Fruit fly (Drosophila melanogaster): ENCODE data around the gene Trp1.

The Trp1 gene

DNA sequence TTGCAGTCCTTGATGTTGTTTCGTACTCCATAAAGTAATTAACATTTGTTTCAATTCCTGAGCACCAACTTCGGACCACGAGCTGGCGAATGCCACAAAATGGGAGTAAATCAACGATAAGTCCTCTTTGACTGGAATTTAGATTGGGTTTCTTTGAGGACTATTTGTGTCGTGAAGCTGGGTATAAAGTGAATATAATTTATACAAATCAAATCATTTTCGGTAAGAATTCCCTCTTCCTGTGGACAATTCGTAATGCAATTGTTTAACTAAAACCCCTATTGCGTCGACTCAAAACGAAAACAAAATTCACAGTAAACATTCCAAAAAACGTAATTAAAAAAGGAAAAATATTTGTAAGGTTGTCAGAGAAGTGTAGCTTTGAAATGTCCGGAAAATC, 17.2 kb downstream of the Trp1 start, which contains the start of gene CG13127:
Gene CG13127, plus strand, starts transcription at position 301 of the 400 bp plus-strand sequence.
- TF ChIP-seq CG8478 (optimal IDR thresholded peaks at IDR 0.05) (no peak), pan (optimal IDR thresholded peaks at IDR 0.05) (no peak), Dll (optimal IDR thresholded peaks at IDR 0.05) (no peak), EcR (GFP tag; optimal IDR thresholded peaks at IDR 0.05) (no peak), usp (GFP tag; optimal IDR thresholded peaks at IDR 0.05) (no peak), psq (optimal IDR thresholded peaks at IDR 0.05) (no peak)

dm6 chr2L:10032415-10032814, 23.2 kb downstream of the Trp1 start, which contains the start of gene obst-B:
Gene obst-B (plus strand): TSS chr2L:10032690.
- TF ChIP-seq EcR (GFP tag; optimal IDR thresholded peaks at IDR 0.05) (no peak), Dll (optimal IDR thresholded peaks at IDR 0.05) (no peak), pan (optimal IDR thresholded peaks at IDR 0.05) (no peak), psq (optimal IDR thresholded peaks at IDR 0.05) (no peak), CG8478 (optimal IDR thresholded peaks at IDR 0.05) (no peak)

dm6 chr2L:10033410-10033809, 24.2 kb downstream of the Trp1 start:
- TF ChIP-seq CG8478 (optimal IDR thresholded peaks at IDR 0.05) (no peak), psq (optimal IDR thresholded peaks at IDR 0.05) (no peak), Dll (optimal IDR thresholded peaks at IDR 0.05) (no peak), usp (GFP tag; optimal IDR thresholded peaks at IDR 0.05) (no peak)

- no peak for TF ChIP-seq EcR (GFP tag; optimal IDR thresholded peaks at IDR 0.05)
- TF ChIP-seq Dll (optimal IDR thresholded peaks at IDR 0.05): no peak
- no peak for TF ChIP-seq CG8478 (optimal IDR thresholded peaks at IDR 0.05)
- TF ChIP-seq usp (GFP tag; optimal IDR thresholded peaks at IDR 0.05): no peak
- no peak for TF ChIP-seq pan (optimal IDR thresholded peaks at IDR 0.05)
- no peak for TF ChIP-seq psq (optimal IDR thresholded peaks at IDR 0.05)
Measured at dm6 chr2L:10035786-10036364, 26.7 kb downstream of the Trp1 start.

DNA sequence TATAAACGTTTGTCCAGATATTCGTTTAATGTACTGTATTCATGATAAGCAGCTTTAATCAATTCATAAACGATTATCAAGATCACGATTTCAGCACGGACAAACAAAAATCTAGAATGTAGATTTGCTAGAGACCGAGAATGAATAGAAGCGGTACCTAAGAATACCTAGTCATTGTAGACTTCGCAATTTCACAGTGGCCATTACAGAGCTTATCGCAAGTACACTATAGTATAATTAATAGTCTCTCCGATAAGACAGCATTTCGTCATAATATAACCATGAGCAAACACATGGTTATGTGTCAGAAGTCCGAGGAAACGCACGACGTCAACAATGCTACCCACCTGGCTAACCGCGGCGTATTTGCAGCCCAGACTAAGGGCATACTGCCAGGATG, 40.1 kb downstream of the Trp1 start, which contains the start of gene CG33301:
Gene CG33301, plus strand, starts transcription at position 301 of the 400 bp plus-strand sequence.
- TF ChIP-seq EcR (GFP tag; optimal IDR thresholded peaks at IDR 0.05) (no peak), psq (optimal IDR thresholded peaks at IDR 0.05) (no peak), usp (GFP tag; optimal IDR thresholded peaks at IDR 0.05) (no peak), Dll (optimal IDR thresholded peaks at IDR 0.05) (no peak), CG8478 (optimal IDR thresholded peaks at IDR 0.05) (no peak), pan (optimal IDR thresholded peaks at IDR 0.05) (no peak)

DNA sequence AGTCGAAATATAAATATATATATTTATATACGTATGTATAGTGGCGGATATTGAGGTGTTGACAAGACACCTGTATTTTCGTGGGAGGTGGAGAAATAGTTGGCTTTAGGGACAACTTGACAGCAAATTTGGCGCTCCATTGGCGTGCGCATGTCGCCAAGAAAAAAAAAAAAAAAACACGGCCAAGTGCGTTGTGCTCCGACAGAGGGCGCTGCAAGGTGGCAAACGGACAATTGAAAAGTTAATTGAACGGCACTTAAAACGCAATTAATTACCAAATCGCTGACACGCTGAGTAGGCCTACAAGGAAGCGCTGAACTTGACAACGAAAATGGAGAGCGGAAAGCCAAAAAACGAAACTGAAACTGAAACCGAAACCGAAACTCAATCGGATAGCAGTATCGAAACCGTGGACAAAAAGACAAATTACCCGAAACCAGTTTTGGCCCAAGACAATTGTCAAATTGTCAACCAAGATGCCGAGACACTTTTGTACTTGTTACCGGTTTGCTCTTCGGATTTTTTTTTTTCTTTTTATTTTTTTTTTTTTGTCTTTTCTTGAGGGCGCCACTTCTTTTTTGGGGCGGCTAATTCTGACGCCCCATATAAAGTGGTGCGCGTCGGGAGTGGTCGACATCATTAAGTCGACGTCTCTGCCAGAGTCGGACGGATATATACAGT, 44.5 kb downstream of the Trp1 start, which contains the start of gene Cpr31A:
Gene Cpr31A, plus strand, starts transcription at position 631 of the 681 bp plus-strand sequence.
- TF ChIP-seq usp (GFP tag; optimal IDR thresholded peaks at IDR 0.05): no peak

- TF ChIP-seq CG8478 (optimal IDR thresholded peaks at IDR 0.05) (no peak), pan (optimal IDR thresholded peaks at IDR 0.05) (no peak), Dll (optimal IDR thresholded peaks at IDR 0.05) (no peak), psq (optimal IDR thresholded peaks at IDR 0.05) (no peak), EcR (GFP tag; optimal IDR thresholded peaks at IDR 0.05) (no peak), usp (GFP tag; optimal IDR thresholded peaks at IDR 0.05) (no peak)
Measured at dm6 chr2L:10056705-10057104, 47.5 kb downstream of the Trp1 start, which contains the start of gene Pen. Gene Pen (plus strand): TSS chr2L:10056900.

DNA sequence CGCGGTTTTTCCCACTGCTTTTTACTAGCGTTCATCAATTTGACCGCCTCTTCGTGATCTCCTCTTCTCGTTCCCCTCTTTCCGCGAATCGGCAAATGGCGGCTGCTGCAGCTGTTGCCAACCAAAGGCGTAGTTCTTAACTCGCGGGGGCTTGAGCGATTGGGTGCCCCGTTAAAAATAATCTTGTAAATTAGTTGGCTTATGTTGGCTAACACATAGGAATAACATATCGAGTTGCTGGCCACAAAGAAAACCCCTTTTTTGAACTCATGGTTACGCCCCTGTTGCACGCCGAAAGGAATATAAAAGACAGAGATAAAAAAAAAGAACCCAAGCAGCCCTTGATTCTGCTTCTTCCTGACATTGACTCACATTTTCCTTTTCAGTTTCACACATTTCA, 48.1 kb downstream of the Trp1 start:
- no peak for TF ChIP-seq usp (GFP tag; optimal IDR thresholded peaks at IDR 0.05)
- TF ChIP-seq pan (optimal IDR thresholded peaks at IDR 0.05): no peak
- no peak for TF ChIP-seq EcR (GFP tag; optimal IDR thresholded peaks at IDR 0.05)
- no peak for TF ChIP-seq Dll (optimal IDR thresholded peaks at IDR 0.05)
- no peak for TF ChIP-seq psq (optimal IDR thresholded peaks at IDR 0.05)
- TF ChIP-seq CG8478 (optimal IDR thresholded peaks at IDR 0.05): no peak

DNA sequence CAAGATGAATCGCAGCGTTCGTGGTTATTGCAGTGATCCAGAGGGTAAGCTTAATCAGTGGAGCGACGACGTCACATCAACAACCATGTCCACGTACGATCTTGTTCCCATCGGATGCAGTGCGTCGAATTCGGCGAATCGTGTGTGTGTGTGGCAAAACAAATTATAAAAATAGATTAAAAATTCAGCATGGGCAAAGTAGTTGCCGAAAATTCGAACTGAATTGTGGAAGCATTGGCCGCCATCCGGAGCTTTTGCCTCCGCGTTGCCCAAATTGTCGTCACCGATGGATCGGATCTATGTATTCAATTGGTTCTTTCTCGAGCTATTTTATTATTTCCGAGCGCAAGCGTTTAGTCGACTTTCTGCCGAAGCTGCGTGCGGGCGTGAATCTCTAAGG, 51.3 kb downstream of the Trp1 start, which contains the start of gene Spn31A:
Gene Spn31A, plus strand, starts transcription at position 301 of the 400 bp plus-strand sequence.
- TF ChIP-seq EcR (GFP tag; optimal IDR thresholded peaks at IDR 0.05) (no peak), usp (GFP tag; optimal IDR thresholded peaks at IDR 0.05) (no peak), CG8478 (optimal IDR thresholded peaks at IDR 0.05) (no peak), psq (optimal IDR thresholded peaks at IDR 0.05) (no peak), pan (optimal IDR thresholded peaks at IDR 0.05) (no peak), Dll (optimal IDR thresholded peaks at IDR 0.05) (no peak)

dm6 chr2L:10061276-10061675, 52.1 kb downstream of the Trp1 start:
- TF ChIP-seq Dll (optimal IDR thresholded peaks at IDR 0.05) (no peak), pan (optimal IDR thresholded peaks at IDR 0.05) (no peak), usp (GFP tag; optimal IDR thresholded peaks at IDR 0.05) (no peak), psq (optimal IDR thresholded peaks at IDR 0.05) (no peak), CG8478 (optimal IDR thresholded peaks at IDR 0.05) (no peak), EcR (GFP tag; optimal IDR thresholded peaks at IDR 0.05) (no peak)
